Worm (Caenorhabditis elegans) whole organism, L3 larva: ENCODE results near the gene srj-37.

Experiments
- ZK546.5 ChIP-seq: sonication (generic microtip); optimal IDR thresholded peaks from 2 replicates; lab custom pipeline; 2017; ENCODE audit warnings: missing biosample characterization, missing genetic modification characterization
- elt-1 ChIP-seq: fragments of 150-350 bp; optimal IDR thresholded peaks from 2 replicates; lab custom pipeline; 2014; ENCODE audit warnings: missing biosample characterization, missing genetic modification characterization
- fkh-10 ChIP-seq: sonication (generic microtip); optimal IDR thresholded peaks from 2 replicates; lab custom pipeline; 2017; ENCODE audit warnings: missing biosample characterization, missing genetic modification reagents, missing genetic modification characterization
- fkh-2 ChIP-seq: fragments of 150-350 bp; optimal IDR thresholded peaks from 2 replicates; lab custom pipeline; 2014; ENCODE audit warnings: missing biosample characterization, missing genetic modification reagents, missing genetic modification characterization
- nhr-237 ChIP-seq: fragments of 150-350 bp; optimal IDR thresholded peaks from 2 replicates; lab custom pipeline; 2014; ENCODE audit warnings: missing biosample characterization, missing genetic modification characterization
- nhr-76 ChIP-seq: fragments of 150-350 bp; sonication (generic microtip); optimal IDR thresholded peaks from 5 replicates; lab custom pipeline; 2014; ENCODE audit warnings: missing biosample characterization, missing genetic modification characterization
- snpc-4 ChIP-seq: fragments of 150-350 bp; optimal IDR thresholded peaks from 2 replicates; lab custom pipeline; 2014; ENCODE audit warnings: missing biosample characterization, missing genetic modification characterization
- unc-62 ChIP-seq: fragments of 150-350 bp; sonication (generic microtip); optimal IDR thresholded peaks from 4 replicates; lab custom pipeline; 2014; ENCODE audit warnings: missing biosample characterization, missing genetic modification reagents, missing genetic modification characterization
- zag-1 ChIP-seq: fragments of 150-350 bp; optimal IDR thresholded peaks from 2 replicates; lab custom pipeline; 2014; ENCODE audit warnings: missing biosample characterization, missing genetic modification characterization
- ztf-11 ChIP-seq: fragments of 150-350 bp; optimal IDR thresholded peaks from 2 replicates; lab custom pipeline; 2014; ENCODE audit warnings: missing biosample characterization, missing genetic modification characterization
- ztf-4 ChIP-seq: fragments of 150-350 bp; optimal IDR thresholded peaks from 2 replicates; lab custom pipeline; 2014; ENCODE audit warnings: missing biosample characterization, missing genetic modification characterization

- TF ChIP-seq fkh-2 (no peak), ztf-4 (tag; lab: Kevin White, UChicago) (no peak), nhr-76 (no peak), fkh-10 (GFP tag; lab: Kevin White, UChicago) (no peak), ZK546.5 (tag; lab: Kevin White, UChicago) (no peak), snpc-4 (tag; lab: Kevin White, UChicago) (no peak), ztf-11 (tag; lab: Kevin White, UChicago) (no peak), zag-1 (no peak), elt-1 (tag; lab: Kevin White, UChicago) (peak; percentile 85), unc-62 (GFP tag; lab: Kevin White, UChicago) (no peak), nhr-237 (no peak)
Measured at ce11 chrV:597823-598222, 40.6 kb upstream of the srj-37 start.
